Fruit fly (Drosophila melanogaster): Measurements from ENCODE around the gene CG15258.

- TF ChIP-seq kay (GFP tag; ENCODE audit: borderline replicate concordance) (no peak), CG33017 (tag; optimal IDR thresholded peaks at IDR 0.05) (no peak), toe (GFP tag; optimal IDR thresholded peaks at IDR 0.05) (no peak), CG12768 (GFP tag; optimal IDR thresholded peaks at IDR 0.05) (no peak), ovo (GFP tag; optimal IDR thresholded peaks at IDR 0.05) (no peak), CG7101 (tag; optimal IDR thresholded peaks at IDR 0.05) (no peak)
Measured at dm6 chr2L:15385340-15385739, 23.9 kb upstream of the CG15258 start.
